Fruit fly (Drosophila melanogaster): ENCODE data around the gene RpS21.
A peak's percentile ranks its signal among the peaks of the same experiment; 100 is the strongest.

RpS21 gene

dm6 chr2L:2857862-2858734 lies 2.2 kb downstream of the RpS21 start:
- no peak for TF ChIP-seq CG9139 (GFP tag; optimal IDR thresholded peaks at IDR 0.05)
- peak; percentile 39 for TF ChIP-seq Sox102F (GFP tag; optimal IDR thresholded peaks at IDR 0.05)
- no peak for TF ChIP-seq Ets21C (GFP tag; optimal IDR thresholded peaks at IDR 0.05)
- peak; percentile 88 for TF ChIP-seq CG8119 (GFP tag; IDR thresholded peaks at IDR 0.05)
- TF ChIP-seq CG32006 (GFP tag; optimal IDR thresholded peaks at IDR 0.05) = peak; percentile 84
- TF ChIP-seq CG7368 (GFP tag; optimal IDR thresholded peaks at IDR 0.05) = no peak
- peak; percentile 16 for TF ChIP-seq Sox14 (GFP tag; optimal IDR thresholded peaks at IDR 0.05)
- TF ChIP-seq Hr4 (GFP tag; optimal IDR thresholded peaks at IDR 0.05) = peak; percentile 74
- TF ChIP-seq achi (GFP tag; optimal IDR thresholded peaks at IDR 0.05) = peak; percentile 66
- peak; percentile 75 for TF ChIP-seq CG6163 (GFP tag; IDR thresholded peaks at IDR 0.05)
- peak; percentile 61 for TF ChIP-seq Blimp-1 (GFP tag; optimal IDR thresholded peaks at IDR 0.05)
- peak; percentile 33 for TF ChIP-seq topi (GFP tag; optimal IDR thresholded peaks at IDR 0.05)
- no peak for TF ChIP-seq Sox15 (GFP tag; optimal IDR thresholded peaks at IDR 0.05)
- peak; percentile 89 for TF ChIP-seq CG15336 (GFP tag; IDR thresholded peaks at IDR 0.05)
- peak; percentile 14 for TF ChIP-seq Eip75B (GFP tag; optimal IDR thresholded peaks at IDR 0.05)
- no peak for TF ChIP-seq dsx (GFP tag; optimal IDR thresholded peaks at IDR 0.05; ENCODE audit: poor library complexity, severe bottlenecking)
- peak; percentile 69 for TF ChIP-seq acj6 (GFP tag; optimal IDR thresholded peaks at IDR 0.05)
- TF ChIP-seq CG4318 (GFP tag; optimal IDR thresholded peaks at IDR 0.05) = peak; percentile 67
- no peak for TF ChIP-seq CG11902 (GFP tag; optimal IDR thresholded peaks at IDR 0.05)
- no peak for TF ChIP-seq CG3032 (tag; optimal IDR thresholded peaks at IDR 0.05)
- TF ChIP-seq OdsH (GFP tag; optimal IDR thresholded peaks at IDR 0.05) = peak; percentile 54
- peak; percentile 44 for TF ChIP-seq esn (GFP tag; optimal IDR thresholded peaks at IDR 0.05)
- no peak for TF ChIP-seq Eip93F (GFP tag; optimal IDR thresholded peaks at IDR 0.05)
- peak; percentile 78 for TF ChIP-seq svp (GFP tag)
- TF ChIP-seq Eip78C (GFP tag) = peak; percentile 84
- TF ChIP-seq CG16779 (tag; optimal IDR thresholded peaks at IDR 0.05) = no peak
- TF ChIP-seq eg (GFP tag; IDR thresholded peaks at IDR 0.05) = peak; percentile 88
- peak; percentile 42 for TF ChIP-seq CG6808 (GFP tag; optimal IDR thresholded peaks at IDR 0.05)
- TF ChIP-seq CG11762 (GFP tag; optimal IDR thresholded peaks at IDR 0.05; ENCODE audit: insufficient read depth) = peak; percentile 36
- TF ChIP-seq CG11294 (GFP tag; IDR thresholded peaks at IDR 0.05) = peak; percentile 44; the same call in 1 of the 2 replicates
- peak; percentile 50 for TF ChIP-seq spab (GFP tag; optimal IDR thresholded peaks at IDR 0.05)
- TF ChIP-seq CG6792 (GFP tag; optimal IDR thresholded peaks at IDR 0.05) = peak; percentile 52
- TF ChIP-seq CG10669 (GFP tag; optimal IDR thresholded peaks at IDR 0.05) = peak; percentile 54
- peak; percentile 6 for TF ChIP-seq Ets96B (tag; optimal IDR thresholded peaks at IDR 0.05)
- no peak for TF ChIP-seq CG1621 (tag; optimal IDR thresholded peaks at IDR 0.05)
- peak; percentile 56 for TF ChIP-seq CG34406 (GFP tag; optimal IDR thresholded peaks at IDR 0.05)
- peak; percentile 55 for TF ChIP-seq CG8632 (GFP tag; optimal IDR thresholded peaks at IDR 0.05)
- peak in 1 of 2 experiments; percentile 43 for TF ChIP-seq salr (GFP tag; optimal IDR thresholded peaks at IDR 0.05)
- peak; percentile 68 for TF ChIP-seq Lpt (GFP tag; optimal IDR thresholded peaks at IDR 0.05)
- peak; percentile 70 for TF ChIP-seq Gug (GFP tag; IDR thresholded peaks at IDR 0.05)
- no peak for TF ChIP-seq cyc (GFP tag; optimal IDR thresholded peaks at IDR 0.05)
- TF ChIP-seq Hr39 (GFP tag; optimal IDR thresholded peaks at IDR 0.05) = peak; percentile 20
- TF ChIP-seq CG6854 (GFP tag; optimal IDR thresholded peaks at IDR 0.05) = no peak
- peak; percentile 92 for TF ChIP-seq fkh (GFP tag; optimal IDR thresholded peaks at IDR 0.05)
- peak; percentile 66 for TF ChIP-seq dac (GFP tag; optimal IDR thresholded peaks at IDR 0.05)
- TF ChIP-seq CG10631 (GFP tag; optimal IDR thresholded peaks at IDR 0.05) = peak; percentile 42
- peak; percentile 50 for TF ChIP-seq Smox (GFP tag; optimal IDR thresholded peaks at IDR 0.05)
- peak; percentile 17 for TF ChIP-seq lz (GFP tag; optimal IDR thresholded peaks at IDR 0.05)
- TF ChIP-seq CG3919 (GFP tag; optimal IDR thresholded peaks at IDR 0.05) = peak; percentile 77
- peak; percentile 78 for TF ChIP-seq net (GFP tag; optimal IDR thresholded peaks at IDR 0.05)

Measured in whole organism, prepupa.